Fruit fly (Drosophila melanogaster): ENCODE data around the gene CG15422.

DNA sequence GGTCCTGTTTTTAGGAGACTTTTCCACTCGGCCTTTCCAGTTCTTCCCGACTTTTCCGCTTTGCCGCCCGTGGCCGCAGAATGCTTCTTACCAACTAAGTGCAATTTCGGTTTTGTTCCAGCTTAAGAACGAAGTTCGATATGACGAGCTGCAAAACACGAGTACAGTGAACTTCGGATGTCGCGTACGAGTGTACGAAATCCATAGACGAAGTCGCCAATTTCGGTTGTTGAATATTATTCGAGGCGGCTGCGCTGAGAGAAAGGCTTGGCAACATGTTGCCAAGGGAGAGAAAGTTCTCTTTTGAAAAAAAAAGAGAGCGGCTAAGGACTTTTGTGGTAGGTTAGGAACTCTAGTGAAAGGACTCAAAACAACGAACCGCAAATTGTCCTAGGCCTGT, 13.1 kb upstream of the CG15422 start, which contains the start of gene fred:
- TF ChIP-seq CG1620 (GFP tag; optimal IDR thresholded peaks at IDR 0.05) (no peak), pad (GFP tag; optimal IDR thresholded peaks at IDR 0.05) (no peak)

Data from whole organism, adult.